Worm (Caenorhabditis elegans) whole organism, L1 larva: ENCODE results near the gene scl-1.

Experiments used
- F16B12.6 ChIP-seq: fragments of 150-350 bp; optimal IDR thresholded peaks from 2 replicates; lab custom pipeline; 2014; ENCODE audit warnings: missing biosample characterization, missing genetic modification characterization
- dpl-1 ChIP-seq, 3 experiments: fragments of 150-350 bp in 2 of 3; sonication (generic microtip) in 1 of 3; optimal IDR thresholded peaks; 2 replicates each; lab custom pipeline; 2014 to 2017; ENCODE audit warnings: missing biosample characterization in 3 of 3, missing genetic modification characterization in 3 of 3, missing genetic modification reagents in 3 of 3
- fkh-4 ChIP-seq: sonication (generic microtip); optimal IDR thresholded peaks from 2 replicates; lab custom pipeline; 2016; ENCODE audit warnings: missing compliant biosample characterization, missing genetic modification characterization, borderline replicate concordance
- lsy-2 ChIP-seq, 2 experiments: fragments of 150-350 bp; optimal IDR thresholded peaks; 2 replicates each; lab custom pipeline; 2014; ENCODE audit warnings: missing biosample characterization in 2 of 2, missing genetic modification characterization in 2 of 2
- nhr-12 ChIP-seq: sonication (generic microtip); optimal IDR thresholded peaks from 2 replicates; lab custom pipeline; 2017; ENCODE audit warnings: missing biosample characterization, missing genetic modification characterization
- nhr-71 ChIP-seq: sonication (generic microtip); optimal IDR thresholded peaks from 2 replicates; lab custom pipeline; 2016; ENCODE audit warnings: mild to moderate bottlenecking, missing genetic modification characterization, moderate library complexity, missing compliant biosample characterization
- nhr-77 ChIP-seq: fragments of 150-350 bp; optimal IDR thresholded peaks from 2 replicates; lab custom pipeline; 2014; ENCODE audit warnings: missing biosample characterization, missing genetic modification characterization
- nhr-85 ChIP-seq: sonication (generic microtip); peaks from one replicate; lab custom pipeline; 2016; ENCODE audit warnings: missing genetic modification characterization, inconsistent platforms, missing compliant biosample characterization
- sox-4 ChIP-seq: sonication (generic microtip); optimal IDR thresholded peaks from 2 replicates; lab custom pipeline; 2016; ENCODE audit warnings: missing genetic modification characterization, missing compliant biosample characterization
- zag-1 ChIP-seq: fragments of 150-350 bp; optimal IDR thresholded peaks from 2 replicates; lab custom pipeline; 2014; ENCODE audit warnings: missing biosample characterization, missing genetic modification characterization

DNA sequence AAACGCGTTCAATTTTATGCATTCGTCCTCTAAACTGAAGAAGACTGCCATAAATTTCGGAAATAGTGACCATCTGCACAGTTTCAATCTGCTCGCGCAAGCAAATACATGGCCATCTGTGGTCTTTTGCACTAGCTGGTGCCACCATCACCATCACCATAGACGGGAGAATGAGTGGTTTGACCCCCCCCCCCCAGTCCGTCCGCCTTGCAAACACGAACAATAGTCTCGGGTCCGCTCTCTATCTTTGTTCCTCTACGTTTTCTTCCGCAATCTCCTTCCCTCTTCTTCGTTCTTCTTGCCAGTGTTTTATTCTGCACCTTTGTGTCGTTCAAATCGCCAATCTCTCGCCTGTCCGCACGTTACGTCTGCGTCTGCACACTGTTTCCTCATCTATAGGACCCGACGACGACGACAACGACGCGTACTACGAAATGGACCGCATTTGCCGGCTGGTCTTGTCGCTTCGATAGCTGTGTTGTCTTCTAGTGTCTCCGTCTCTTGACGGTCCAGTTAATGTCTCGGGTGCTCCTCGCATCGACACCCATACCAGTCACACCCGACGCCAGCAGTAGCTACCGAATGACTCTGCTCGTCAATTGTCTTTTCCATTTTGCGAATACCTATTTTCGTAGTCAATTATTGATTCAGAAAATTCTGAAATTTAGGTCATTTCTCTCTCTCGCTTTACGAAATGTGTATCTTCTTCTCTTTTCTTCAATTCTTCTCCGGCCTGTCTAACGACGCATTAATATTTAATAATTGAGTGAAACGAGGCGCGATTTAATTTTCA is 26.3 kb upstream of the scl-1 start:
- no peak for TF ChIP-seq F16B12.6 (tag; lab: Kevin White, UChicago)
- TF ChIP-seq sox-4: no peak
- TF ChIP-seq nhr-71 (tag; lab: Kevin White, UChicago): no peak
- TF ChIP-seq nhr-85 (tag; lab: Kevin White, UChicago): peak; percentile 74
- no peak for TF ChIP-seq zag-1 (tag; lab: Kevin White, UChicago)
- no peak for TF ChIP-seq fkh-4 (tag; lab: Kevin White, UChicago)
- TF ChIP-seq nhr-77 (tag; lab: Kevin White, UChicago): no peak
- no peak for TF ChIP-seq dpl-1 (GFP tag; optimal IDR thresholded peaks at IDR 0.05; lab: Kevin White, UChicago)
- TF ChIP-seq nhr-12: no peak
- TF ChIP-seq lsy-2 (tag; optimal IDR thresholded peaks at IDR 0.05; lab: Kevin White, UChicago): peak in 1 of 2 experiments; percentile 11
